Worm (Caenorhabditis elegans) whole organism, early embryonic: ENCODE results near the gene F52E1.5.

Experiments used
- B0310.2 ChIP-seq: sonication (generic microtip); optimal IDR thresholded peaks from 2 replicates; lab custom pipeline; 2016; ENCODE audit warnings: mild to moderate bottlenecking, missing genetic modification characterization, missing compliant biosample characterization
- F13C5.2 ChIP-seq: sonication (generic microtip); optimal IDR thresholded peaks from 2 replicates; lab custom pipeline; 2017; ENCODE audit warnings: mild to moderate bottlenecking, missing genetic modification characterization, inconsistent platforms, missing compliant biosample characterization
- aly-1 ChIP-seq: sonication (generic microtip); optimal IDR thresholded peaks from 2 replicates; lab custom pipeline; 2016; ENCODE audit warnings: missing genetic modification characterization, missing compliant biosample characterization
- ama-1 ChIP-seq: fragments of 150-350 bp; optimal IDR thresholded peaks from 2 replicates; lab custom pipeline; 2014
- ceh-13 ChIP-seq: fragments of 200-800 bp; sonication (Bioruptor generic); optimal IDR thresholded peaks from 2 replicates; lab custom pipeline; 2018; ENCODE audit warnings: mild to moderate bottlenecking, missing genetic modification characterization, missing compliant biosample characterization
- ceh-36 ChIP-seq: sonication (generic microtip); optimal IDR thresholded peaks from 2 replicates; lab custom pipeline; 2016; ENCODE audit warnings: missing genetic modification characterization, inconsistent platforms, missing compliant biosample characterization
- ets-7 ChIP-seq: sonication (generic microtip); optimal IDR thresholded peaks from 2 replicates; lab custom pipeline; 2016; ENCODE audit warnings: missing genotype, missing genetic modification characterization, missing compliant biosample characterization
- flt-1 ChIP-seq: fragments of 200-800 bp; sonication (Bioruptor generic); IDR thresholded peaks from 2 replicates; pipeline ENCODE4 v1.3.6; 2022; ENCODE audit warnings: missing genetic modification characterization, missing compliant biosample characterization
- hmbx-1 ChIP-seq: sonication (generic microtip); optimal IDR thresholded peaks from 2 replicates; lab custom pipeline; 2016; ENCODE audit warnings: mild to moderate bottlenecking, missing genetic modification characterization, missing compliant biosample characterization
- hmg-4 ChIP-seq: fragments of 200-800 bp; sonication (Bioruptor generic); optimal IDR thresholded peaks from 2 replicates; lab custom pipeline; 2018; ENCODE audit warnings: mild to moderate bottlenecking, missing genetic modification characterization, missing compliant biosample characterization
- hnd-1 ChIP-seq: sonication (generic microtip); optimal IDR thresholded peaks from 2 replicates; lab custom pipeline; 2016; ENCODE audit warnings: missing genetic modification characterization, missing compliant biosample characterization
- pes-1 ChIP-seq: fragments of 200-800 bp; sonication (Bioruptor generic); IDR thresholded peaks from 2 replicates; pipeline ENCODE4 v1.3.6; 2022; ENCODE audit warnings: missing genetic modification reagents, missing genetic modification characterization, missing compliant biosample characterization
- scrt-1 ChIP-seq: fragments of 200-800 bp; sonication (Bioruptor generic); IDR thresholded peaks from 2 replicates; pipeline ENCODE4 v1.3.6; 2022; ENCODE audit warnings: missing genetic modification characterization, missing compliant biosample characterization
- sea-1 ChIP-seq: fragments of 200-800 bp; sonication (Bioruptor generic); conservative IDR thresholded peaks from 2 replicates; pipeline ENCODE4 v1.3.6; 2022; ENCODE audit warnings: missing genetic modification characterization, missing compliant biosample characterization
- tbx-11 ChIP-seq: fragments of 200-800 bp; sonication (Bioruptor generic); IDR thresholded peaks from 2 replicates; pipeline ENCODE4 v1.3.6; 2022; ENCODE audit warnings: missing genetic modification characterization, missing compliant biosample characterization
- tbx-37 ChIP-seq: fragments of 200-800 bp; sonication (Bioruptor generic); conservative IDR thresholded peaks from 2 replicates; pipeline ENCODE4 v1.3.6; 2022; ENCODE audit warnings: missing genetic modification reagents, missing genetic modification characterization, missing compliant biosample characterization
- tra-4 ChIP-seq: sonication (generic microtip); optimal IDR thresholded peaks from 2 replicates; lab custom pipeline; 2017; ENCODE audit warnings: missing genetic modification characterization, missing compliant biosample characterization

Gene F52E1.5

DNA sequence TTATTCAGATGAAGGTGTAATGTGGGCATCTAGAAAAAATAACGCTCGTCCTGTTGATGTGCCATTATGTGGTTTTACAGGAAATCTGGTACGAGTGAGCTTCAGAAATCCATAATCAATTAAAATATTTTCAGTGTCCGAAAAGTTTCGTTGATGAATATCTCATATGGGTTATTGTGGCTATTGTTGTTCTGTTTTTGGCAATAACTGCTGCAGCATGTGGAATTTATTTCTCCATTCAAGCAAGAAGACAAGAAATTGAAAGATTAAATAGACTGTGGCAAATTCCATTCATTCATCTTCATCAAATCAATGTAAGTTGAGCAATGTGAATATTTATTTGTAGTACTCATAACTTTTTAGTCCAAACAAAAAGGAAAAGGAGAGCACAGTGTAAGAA lies 10.0 kb downstream of the F52E1.5 start:
- TF ChIP-seq ceh-13: no peak
- TF ChIP-seq sea-1: no peak
- TF ChIP-seq tbx-11 (GFP tag; lab: Robert Waterston, UW): no peak
- TF ChIP-seq ets-7 (tag; lab: Kevin White, UChicago): no peak
- TF ChIP-seq scrt-1 (GFP tag; lab: Robert Waterston, UW): no peak
- TF ChIP-seq hnd-1: no peak
- no peak for TF ChIP-seq flt-1 (GFP tag; lab: Robert Waterston, UW)
- no peak for TF ChIP-seq tbx-37 (GFP tag; lab: Robert Waterston, UW)
- no peak for TF ChIP-seq tra-4

DNA sequence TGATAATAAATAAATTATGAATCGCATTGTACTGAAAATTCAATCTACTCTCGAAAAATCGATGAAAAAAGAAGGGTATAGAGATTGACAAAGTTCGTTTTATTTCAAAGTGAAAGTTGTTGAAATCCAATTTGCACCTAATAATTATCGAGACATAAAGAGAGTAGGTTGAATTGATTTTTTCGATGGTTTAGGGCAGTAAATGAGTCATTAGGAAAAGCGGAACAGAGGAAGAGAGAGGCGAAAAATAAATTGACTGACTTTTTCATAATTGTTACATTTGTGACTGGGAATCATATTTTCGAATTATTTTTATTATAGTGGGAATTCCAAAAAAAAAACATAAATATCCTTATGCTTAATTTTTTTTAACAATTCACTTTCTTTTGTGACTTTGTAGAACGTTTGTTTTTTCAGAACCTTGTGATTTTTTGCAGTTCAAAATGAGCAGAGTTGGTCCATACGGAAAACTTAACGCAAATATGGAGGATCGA lies 15.1 kb downstream of the F52E1.5 start, which contains the start of the genes pho-6 and F52E1.3:
Gene pho-6, minus strand, starts transcription at position 101 of the 494 bp plus-strand sequence.
Gene F52E1.3, plus strand, starts transcription at position 444 of the 494 bp plus-strand sequence.
- TF ChIP-seq ceh-13 (no peak), hnd-1 (no peak), aly-1 (tag; lab: Kevin White, UChicago) (no peak), hmbx-1 (no peak), tbx-11 (GFP tag; lab: Robert Waterston, UW) (no peak), flt-1 (GFP tag; lab: Robert Waterston, UW) (no peak), ceh-36 (tag; lab: Kevin White, UChicago) (no peak), sea-1 (no peak), ama-1 (lab: Kevin White, UChicago) (no peak), B0310.2 (tag; lab: Kevin White, UChicago) (no peak), tbx-37 (GFP tag; lab: Robert Waterston, UW) (no peak), tra-4 (no peak), pes-1 (no peak), hmg-4 (GFP tag; lab: Kevin White, UChicago) (no peak), ets-7 (tag; lab: Kevin White, UChicago) (no peak), scrt-1 (GFP tag; lab: Robert Waterston, UW) (no peak)

DNA sequence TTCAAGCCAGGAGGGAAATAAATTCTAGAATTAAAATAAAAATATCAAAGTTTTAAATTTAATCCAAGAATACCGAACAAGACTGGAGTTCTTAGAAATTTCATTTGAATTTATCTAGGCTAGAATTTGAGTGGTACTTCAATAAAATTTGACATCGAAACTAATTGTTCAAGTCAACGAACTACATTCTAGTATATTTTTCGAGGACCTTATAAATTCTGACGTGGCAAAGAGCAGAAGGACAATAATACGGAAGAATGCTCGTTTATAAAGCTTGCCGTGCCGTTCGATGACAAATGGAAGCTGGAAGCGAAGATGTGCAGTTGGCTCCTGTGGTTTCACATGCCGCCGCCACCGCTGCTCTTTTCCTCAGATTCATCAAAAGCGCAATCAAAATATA lies 21.5 kb downstream of the F52E1.5 start:
- TF ChIP-seq aly-1 (tag; lab: Kevin White, UChicago) (no peak), flt-1 (GFP tag; lab: Robert Waterston, UW) (no peak)

DNA sequence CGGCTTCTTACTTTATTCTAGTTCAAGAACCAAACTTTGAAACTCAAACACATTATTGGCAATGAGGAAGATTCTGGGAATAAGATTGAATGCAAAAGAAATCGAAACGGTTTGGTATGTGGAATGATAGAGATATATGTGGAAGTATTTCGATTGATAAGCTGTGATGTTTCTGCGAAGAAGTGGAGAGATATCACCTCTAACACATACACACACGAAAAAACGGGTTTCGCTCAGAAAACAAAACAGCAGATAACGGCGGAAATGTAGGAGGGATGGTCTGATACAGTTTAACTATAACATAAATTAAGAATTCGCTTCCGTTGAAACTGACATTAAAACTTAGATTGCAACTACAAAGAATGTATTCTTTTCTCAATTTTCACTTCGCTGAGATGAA lies 22.0 kb downstream of the F52E1.5 start:
- TF ChIP-seq tbx-37 (GFP tag; lab: Robert Waterston, UW) (no peak), hnd-1 (no peak), hmbx-1 (no peak), ceh-13 (no peak), sea-1 (no peak), pes-1 (no peak), scrt-1 (GFP tag; lab: Robert Waterston, UW) (no peak), B0310.2 (tag; lab: Kevin White, UChicago) (no peak), ets-7 (tag; lab: Kevin White, UChicago) (no peak), tbx-11 (GFP tag; lab: Robert Waterston, UW) (no peak), ceh-36 (tag; lab: Kevin White, UChicago) (no peak), tra-4 (no peak), flt-1 (GFP tag; lab: Robert Waterston, UW) (no peak), aly-1 (tag; lab: Kevin White, UChicago) (no peak), ama-1 (lab: Kevin White, UChicago) (no peak), F13C5.2 (tag; lab: Kevin White, UChicago) (no peak), hmg-4 (GFP tag; lab: Kevin White, UChicago) (no peak)

DNA sequence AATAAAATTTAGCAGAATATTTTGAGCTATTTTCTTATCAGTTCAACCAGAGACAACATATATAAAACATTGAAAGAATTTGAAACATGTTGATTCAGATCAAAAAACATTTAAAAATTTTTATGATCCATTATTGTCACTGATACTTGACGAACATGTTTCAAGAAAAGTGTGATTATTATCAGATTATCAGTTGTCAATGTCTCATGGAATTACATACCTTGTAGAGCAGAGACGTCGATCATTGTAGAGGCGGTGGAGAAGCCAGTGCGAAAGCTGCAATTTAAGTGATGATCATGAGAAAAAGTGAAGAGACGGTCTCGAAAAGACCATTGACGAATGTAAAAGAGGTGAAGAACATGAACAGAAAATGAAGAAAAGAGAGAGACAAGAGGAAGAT lies 23.1 kb downstream of the F52E1.5 start, which contains the start of gene F52E1.9:
Gene F52E1.9, minus strand, starts transcription at position 278 of the 400 bp plus-strand sequence.
- TF ChIP-seq tbx-11 (GFP tag; lab: Robert Waterston, UW) (no peak), tra-4 (no peak), hmg-4 (GFP tag; lab: Kevin White, UChicago) (no peak), flt-1 (GFP tag; lab: Robert Waterston, UW) (no peak), F13C5.2 (tag; lab: Kevin White, UChicago) (no peak), sea-1 (no peak), ets-7 (tag; lab: Kevin White, UChicago) (no peak), tbx-37 (GFP tag; lab: Robert Waterston, UW) (no peak), aly-1 (tag; lab: Kevin White, UChicago) (no peak), ama-1 (lab: Kevin White, UChicago) (no peak), B0310.2 (tag; lab: Kevin White, UChicago) (no peak), hnd-1 (no peak), pes-1 (no peak), hmbx-1 (no peak), ceh-13 (no peak), scrt-1 (GFP tag; lab: Robert Waterston, UW) (no peak), ceh-36 (tag; lab: Kevin White, UChicago) (no peak)

DNA sequence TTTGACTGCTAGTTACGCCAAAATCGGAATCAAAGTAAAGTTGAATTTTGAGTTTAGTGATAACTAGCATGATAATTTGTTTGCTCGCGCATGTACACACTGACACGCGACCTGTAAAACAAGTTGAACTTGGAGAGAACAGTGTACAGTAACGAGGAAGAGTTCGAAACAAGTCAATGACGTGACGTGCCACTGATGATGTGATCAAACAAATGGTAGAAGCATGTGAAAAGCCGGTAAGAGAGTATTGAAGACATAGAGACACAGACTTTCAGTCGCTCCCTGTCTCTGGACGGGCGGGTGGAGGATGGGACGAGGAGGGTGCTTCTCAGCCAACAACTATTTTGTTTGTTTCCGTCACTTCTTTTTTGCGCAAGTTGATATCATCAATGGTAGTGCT lies 23.8 kb downstream of the F52E1.5 start:
- TF ChIP-seq ets-7 (tag; lab: Kevin White, UChicago): no peak
- no peak for TF ChIP-seq aly-1 (tag; lab: Kevin White, UChicago)
- TF ChIP-seq ama-1 (lab: Kevin White, UChicago): no peak
- TF ChIP-seq sea-1: no peak
- no peak for TF ChIP-seq hmg-4 (GFP tag; lab: Kevin White, UChicago)
- TF ChIP-seq scrt-1 (GFP tag; lab: Robert Waterston, UW): no peak
- no peak for TF ChIP-seq hmbx-1
- no peak for TF ChIP-seq F13C5.2 (tag; lab: Kevin White, UChicago)
- no peak for TF ChIP-seq tra-4
- no peak for TF ChIP-seq hnd-1
- no peak for TF ChIP-seq ceh-36 (tag; lab: Kevin White, UChicago)
- no peak for TF ChIP-seq B0310.2 (tag; lab: Kevin White, UChicago)
- no peak for TF ChIP-seq tbx-11 (GFP tag; lab: Robert Waterston, UW)
- TF ChIP-seq tbx-37 (GFP tag; lab: Robert Waterston, UW): no peak
- TF ChIP-seq ceh-13: no peak
- TF ChIP-seq flt-1 (GFP tag; lab: Robert Waterston, UW): no peak
- TF ChIP-seq pes-1: no peak

DNA sequence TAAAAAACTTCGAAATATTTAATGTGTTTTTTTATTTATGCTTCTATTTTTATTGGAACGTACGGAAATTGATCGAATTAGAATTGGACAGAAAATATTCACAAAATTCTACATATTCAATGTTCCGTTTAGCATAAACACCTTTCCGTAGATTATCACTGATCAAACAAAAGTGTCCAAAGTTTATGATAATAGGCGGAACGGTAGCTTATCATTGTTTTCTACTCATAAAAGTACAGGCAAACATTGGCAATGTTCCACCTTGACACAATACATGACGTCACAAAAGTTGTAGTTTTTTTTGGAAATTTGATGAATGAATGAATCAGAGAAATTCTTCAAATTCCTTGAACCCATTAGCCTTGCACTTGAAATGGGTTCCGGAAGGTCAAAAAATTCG lies 24.6 kb downstream of the F52E1.5 start:
- TF ChIP-seq pes-1 (no peak), ama-1 (lab: Kevin White, UChicago) (no peak), aly-1 (tag; lab: Kevin White, UChicago) (no peak), hmg-4 (GFP tag; lab: Kevin White, UChicago) (no peak)
